Worm (Caenorhabditis elegans) whole organism, L4/young adult: Measurements from ENCODE around the gene F55C9.15.

ENCODE experiments used
- W03F9.2 ChIP-seq: fragments of 150-350 bp; optimal IDR thresholded peaks from 2 replicates; lab custom pipeline; 2014; ENCODE audit warnings: missing biosample characterization, missing genetic modification characterization
- dao-5 ChIP-seq: sonication (generic microtip); optimal IDR thresholded peaks from 2 replicates; lab custom pipeline; 2016; ENCODE audit warnings: missing genotype, missing genetic modification characterization, moderate library complexity, missing compliant biosample characterization
- him-1 ChIP-seq: sonication (generic microtip); optimal IDR thresholded peaks from 2 replicates; lab custom pipeline; 2016; ENCODE audit warnings: missing genotype, missing genetic modification reagents, missing genetic modification characterization, missing compliant biosample characterization

F55C9.15 gene

DNA sequence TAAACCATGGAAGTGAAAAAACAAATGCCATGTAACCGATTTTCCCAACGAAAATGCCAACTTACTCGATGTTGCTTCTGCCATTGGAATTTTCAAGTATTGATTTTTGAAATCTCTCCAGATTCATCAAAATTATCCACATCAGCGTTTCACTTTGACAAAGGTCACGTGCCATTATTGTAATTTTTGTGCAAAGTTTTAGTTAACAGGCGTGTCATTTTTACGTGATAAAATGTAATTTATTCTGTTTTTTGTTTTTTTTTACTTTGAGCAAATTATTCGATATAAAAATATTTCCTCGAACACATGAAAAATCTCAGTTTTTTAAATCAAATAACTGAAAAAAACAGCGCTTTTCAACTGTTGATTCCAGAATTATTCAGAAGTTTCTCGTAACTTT, 44.5 kb downstream of the F55C9.15 start, which contains the start of gene F21D9.2:
Gene F21D9.2 (minus strand): TSS at position 101 of the 400 bp plus-strand sequence.
- TF ChIP-seq W03F9.2 (tag; lab: Kevin White, UChicago) (no peak), him-1 (tag; lab: Kevin White, UChicago) (no peak), dao-5 (tag; lab: Kevin White, UChicago) (no peak)

DNA sequence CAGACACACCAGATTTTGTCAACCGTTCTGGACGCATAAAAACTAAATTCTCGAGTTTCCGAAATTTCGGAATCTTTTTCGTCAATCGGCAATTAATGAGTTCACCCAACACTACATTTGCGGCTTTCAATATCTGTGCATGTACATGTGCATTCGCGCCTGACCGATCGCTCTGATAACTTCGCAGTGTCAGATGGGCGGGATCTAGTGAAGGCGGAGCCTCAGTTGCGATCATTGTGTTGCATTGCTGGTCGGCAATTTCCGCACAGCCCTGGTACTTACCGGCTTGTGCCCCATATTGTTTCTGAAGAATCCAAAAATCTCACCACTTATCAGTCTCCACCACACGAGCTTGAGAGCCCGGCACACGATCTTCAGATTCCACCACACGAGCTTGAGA, 46.1 kb downstream of the F55C9.15 start:
- TF ChIP-seq W03F9.2 (tag; lab: Kevin White, UChicago) (no peak), him-1 (tag; lab: Kevin White, UChicago) (no peak), dao-5 (tag; lab: Kevin White, UChicago) (no peak)

DNA sequence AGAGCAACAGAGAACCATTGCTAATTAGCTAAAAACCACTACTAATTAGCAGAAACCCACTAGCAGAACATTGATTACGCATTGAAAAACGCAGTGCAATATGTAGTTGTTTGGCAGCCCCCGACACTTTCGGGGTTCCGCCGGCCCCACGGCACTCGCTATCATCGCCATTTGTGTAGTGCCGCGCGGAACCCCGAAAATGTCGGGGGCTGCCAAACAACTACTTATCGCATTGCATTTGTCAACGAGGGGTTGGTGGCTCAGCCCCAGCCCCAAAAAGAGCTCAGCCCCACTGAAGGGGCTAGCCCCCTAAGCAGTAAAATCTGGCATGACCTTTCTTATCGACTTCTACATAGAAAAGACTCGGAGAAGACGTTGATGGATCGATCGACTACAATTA, 47.4 kb downstream of the F55C9.15 start:
- no peak for TF ChIP-seq him-1 (tag; lab: Kevin White, UChicago)
- no peak for TF ChIP-seq W03F9.2 (tag; lab: Kevin White, UChicago)
- TF ChIP-seq dao-5 (tag; lab: Kevin White, UChicago): no peak

DNA sequence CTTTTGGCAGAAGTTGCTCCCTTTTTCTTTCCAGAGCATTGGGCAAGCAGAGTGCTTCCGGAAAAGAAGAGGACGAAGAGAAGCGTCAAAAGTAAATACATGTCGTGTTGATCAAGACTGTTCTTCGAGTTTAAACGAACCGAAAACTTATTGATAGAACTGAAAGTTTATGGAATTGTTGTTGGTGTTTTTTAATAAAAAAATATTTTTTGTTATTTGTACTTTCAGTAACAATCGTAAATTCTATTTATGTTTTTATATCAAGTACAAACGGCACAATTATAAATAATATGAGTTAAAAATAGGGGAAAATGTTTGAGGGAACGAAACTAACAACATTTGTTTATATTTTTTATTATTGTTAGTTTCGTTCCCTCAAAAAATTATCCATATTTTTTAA, 49.2 kb downstream of the F55C9.15 start, which contains the start of gene F21D9.3:
Gene F21D9.3 (minus strand): TSS at position 101 of the 400 bp plus-strand sequence.
- TF ChIP-seq dao-5 (tag; lab: Kevin White, UChicago): no peak
